Fruit fly (Drosophila melanogaster) S2 (cell line): ENCODE data around the gene CG45045.

Experiments used
- CG8478 ChIP-seq: fragments of >200 bp; optimal IDR thresholded peaks from 2 replicates; lab custom pipeline; 2018
- CTCF ChIP-seq, 2 experiments: fragments of >200 bp; optimal IDR thresholded peaks; 2 replicates each; lab custom pipeline; 2018

DNA sequence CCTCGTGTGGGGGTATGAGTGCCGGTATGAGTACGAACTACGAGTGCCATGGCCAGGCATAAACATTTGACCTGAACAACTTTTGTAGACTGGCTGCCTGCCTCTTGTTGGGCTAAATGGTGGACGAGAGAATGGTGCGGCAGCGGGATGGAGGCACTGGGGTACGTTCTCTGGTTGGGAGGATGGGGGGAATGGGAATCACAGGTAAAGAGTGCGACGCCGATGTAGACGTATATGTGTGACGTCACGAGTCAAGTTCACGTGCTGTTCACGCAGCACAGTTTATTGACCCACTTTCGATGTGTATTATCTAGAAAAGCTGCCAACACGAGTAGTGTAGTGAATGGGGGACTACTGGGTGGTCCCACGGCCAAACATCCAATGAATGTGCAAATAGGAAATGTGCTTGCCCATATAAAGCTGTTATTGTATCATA is 39.6 kb downstream of the CG45045 start:
- TF ChIP-seq CG8478 (lab: Kevin White, UChicago), result no peak
- no peak for TF ChIP-seq CTCF (optimal IDR thresholded peaks at IDR 0.05; lab: Kevin White, UChicago)
